Worm (Caenorhabditis elegans): ENCODE measurements around the gene C18A11.3.

C18A11.3 gene

DNA sequence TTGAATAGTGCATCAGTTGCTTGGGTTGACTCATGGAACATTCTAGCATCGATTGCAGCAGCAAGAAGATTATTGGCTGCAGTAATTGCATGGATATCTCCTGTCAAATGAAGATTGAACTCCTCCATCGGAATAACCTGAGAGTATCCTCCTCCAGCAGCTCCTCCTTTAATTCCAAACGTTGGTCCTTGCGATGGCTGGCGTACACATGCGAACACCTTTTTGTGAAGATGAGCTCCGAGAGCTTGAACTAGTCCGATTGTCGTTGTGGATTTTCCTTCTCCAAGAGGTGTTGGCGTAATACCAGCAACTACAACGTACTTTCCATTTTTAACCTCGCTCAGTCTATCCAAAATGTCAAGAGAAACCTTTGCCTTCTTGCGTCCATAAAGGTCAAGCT is 21.8 kb downstream of the C18A11.3 start:
- TF ChIP-seq ceh-100 (GFP tag; IDR thresholded peaks at IDR 0.05), result no peak
- TF ChIP-seq ztf-28 (GFP tag; IDR thresholded peaks at IDR 0.05), result no peak
- TF ChIP-seq rcor-1 (GFP tag; IDR thresholded peaks at IDR 0.05), result no peak
- no peak for TF ChIP-seq bed-2 (GFP tag; IDR thresholded peaks at IDR 0.05)
- no peak for TF ChIP-seq ceh-79 (tag; optimal IDR thresholded peaks at IDR 0.05)
- no peak for TF ChIP-seq B0035.1 (tag; optimal IDR thresholded peaks at IDR 0.05)
- TF ChIP-seq hrde-1 (tag; optimal IDR thresholded peaks at IDR 0.05; ENCODE audit: borderline replicate concordance), result no peak
- TF ChIP-seq sea-2 (GFP tag; IDR thresholded peaks at IDR 0.05), result no peak
- TF ChIP-seq mcd-1 (GFP tag; IDR thresholded peaks at IDR 0.05), result no peak
- TF ChIP-seq ccch-3 (GFP tag; optimal IDR thresholded peaks at IDR 0.05), result no peak
- TF ChIP-seq ztf-26 (tag; optimal IDR thresholded peaks at IDR 0.05), result no peak
- TF ChIP-seq gei-17 (GFP tag; optimal IDR thresholded peaks at IDR 0.05), result no peak
- TF ChIP-seq lin-54 (GFP tag; optimal IDR thresholded peaks at IDR 0.05), result no peak
- TF ChIP-seq nhr-179 (tag; optimal IDR thresholded peaks at IDR 0.05), result no peak
- TF ChIP-seq egrh-3 (GFP tag; IDR thresholded peaks at IDR 0.05), result no peak
- TF ChIP-seq lag-1 (GFP tag; IDR thresholded peaks at IDR 0.05), result no peak
- no peak for TF ChIP-seq chd-7 (tag; optimal IDR thresholded peaks at IDR 0.05)

DNA sequence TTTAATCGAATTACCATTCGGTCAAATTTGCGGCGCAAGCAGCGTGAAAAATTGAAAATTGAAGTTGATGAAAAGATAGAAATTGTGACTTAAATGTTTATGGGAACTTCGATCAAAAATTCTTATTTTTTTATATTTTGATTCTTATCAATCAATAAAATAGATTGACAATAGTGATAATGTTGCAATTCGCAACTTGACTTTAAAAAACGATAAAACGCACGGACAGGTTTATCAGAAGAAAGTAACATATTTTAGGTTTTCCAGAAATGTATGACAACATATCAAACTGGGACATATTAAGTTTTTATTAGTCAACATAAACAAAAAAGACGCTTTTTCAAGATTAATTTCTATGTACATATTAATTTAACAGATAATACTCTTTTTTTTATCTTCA is 22.4 kb downstream of the C18A11.3 start:
- TF ChIP-seq Y95B8A.8 (GFP tag; IDR thresholded peaks at IDR 0.05) (no peak), nhr-90 (tag; optimal IDR thresholded peaks at IDR 0.05) (no peak), egl-18 (GFP tag; IDR thresholded peaks at IDR 0.05) (no peak), him-1 (tag; optimal IDR thresholded peaks at IDR 0.05) (no peak)

DNA sequence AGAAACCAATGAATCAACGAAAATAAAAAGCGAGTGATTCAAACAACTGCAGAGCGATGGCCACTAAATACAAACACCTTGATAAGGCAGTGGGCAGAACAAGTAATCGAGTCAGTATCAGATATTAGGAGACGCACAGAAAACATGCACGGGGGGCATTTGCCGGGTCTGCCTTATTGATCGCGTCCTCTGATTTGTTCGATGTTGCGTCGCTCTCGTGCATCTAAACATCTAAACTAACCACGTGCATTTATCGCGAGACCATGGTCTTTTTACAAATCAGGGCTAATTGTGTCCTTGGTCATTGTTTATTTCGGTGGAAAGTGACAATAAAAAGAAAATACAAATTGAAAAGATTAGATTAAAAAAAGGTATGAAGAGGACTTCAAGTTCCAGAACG is 23.0 kb downstream of the C18A11.3 start, which contains the start of gene K07E3.4:
Gene K07E3.4 (minus strand): TSS at position 100 of the 400 bp plus-strand sequence.
- TF ChIP-seq let-607 (tag; optimal IDR thresholded peaks at IDR 0.05) (peak in 1 of 2 experiments; percentile 20), dox-1 (GFP tag; IDR thresholded peaks at IDR 0.05) (peak; percentile 63; the same call in 1 of the 2 replicates), lir-1 (GFP tag; conservative IDR thresholded peaks at IDR 0.05) (peak; percentile 47; the same call in 1 of the 2 replicates), nfya-2 (GFP tag; IDR thresholded peaks at IDR 0.05) (no peak), nfyb-1 (GFP tag; IDR thresholded peaks at IDR 0.05) (0 out of 2 replicates have a peak, but pooled peaks have one; percentile 38), lin-40 (tag; optimal IDR thresholded peaks at IDR 0.05) (peak; percentile 66), ztf-18 (tag; optimal IDR thresholded peaks at IDR 0.05) (no peak), rec-8 (tag; optimal IDR thresholded peaks at IDR 0.05) (no peak), egrh-3 (GFP tag; IDR thresholded peaks at IDR 0.05) (no peak), ekl-4 (GFP tag; IDR thresholded peaks at IDR 0.05) (no peak), nhr-90 (tag; optimal IDR thresholded peaks at IDR 0.05) (peak; percentile 33), sdz-38 (tag; optimal IDR thresholded peaks at IDR 0.05) (no peak), F39B2.1 (GFP tag; IDR thresholded peaks at IDR 0.05) (no peak), nhr-80 (tag; optimal IDR thresholded peaks at IDR 0.05) (peak; percentile 64), efl-1 (GFP tag; optimal IDR thresholded peaks at IDR 0.05) (no peak), hmg-1.2 (GFP tag; IDR thresholded peaks at IDR 0.05) (peak; percentile 55; the same call in 1 of the 2 replicates), ets-4 (GFP tag; optimal IDR thresholded peaks at IDR 0.05) (peak; percentile 8), Y56A3A.18 (GFP tag; IDR thresholded peaks at IDR 0.05) (no peak), B0261.1 (tag; optimal IDR thresholded peaks at IDR 0.05) (no peak), mxl-1 (tag; optimal IDR thresholded peaks at IDR 0.05) (no peak), cebp-1 (GFP tag; IDR thresholded peaks at IDR 0.05) (peak; percentile 28; the same call in 1 of the 2 replicates), cebp-1 (tag; optimal IDR thresholded peaks at IDR 0.05) (peak; percentile 76), tbp1 (GFP tag; optimal IDR thresholded peaks at IDR 0.05) (peak; percentile 26), lin-26 (GFP tag; IDR thresholded peaks at IDR 0.05) (peak; percentile 68; the same call in 1 of the 2 replicates), C06A6.2 (GFP tag; conservative IDR thresholded peaks at IDR 0.05) (peak; percentile 48; the same call in 1 of the 2 replicates), tlf-1 (GFP tag; optimal IDR thresholded peaks at IDR 0.05) (peak; percentile 19), ZK185.1 (tag; optimal IDR thresholded peaks at IDR 0.05; ENCODE audit: poor library complexity, severe bottlenecking) (peak; percentile 9), zim-3 (tag; optimal IDR thresholded peaks at IDR 0.05) (no peak), gei-17 (GFP tag; optimal IDR thresholded peaks at IDR 0.05) (peak; percentile 44), ztf-26 (tag; optimal IDR thresholded peaks at IDR 0.05) (peak; percentile 70)
